Fruit fly (Drosophila melanogaster): Measurements from ENCODE around the gene Cpr64Aa.

The Cpr64Aa gene

dm6 chr3L:4221226-4221770 lies 12.3 kb upstream of the Cpr64Aa start (continued):
- no peak for TF ChIP-seq CG8319 (GFP tag; optimal IDR thresholded peaks at IDR 0.05)
- no peak for TF ChIP-seq dac (GFP tag; optimal IDR thresholded peaks at IDR 0.05)
- no peak for TF ChIP-seq CG31627 (GFP tag; optimal IDR thresholded peaks at IDR 0.05)
- no peak for TF ChIP-seq lz (GFP tag; optimal IDR thresholded peaks at IDR 0.05)
- peak; percentile 3 for TF ChIP-seq CG6808 (GFP tag; optimal IDR thresholded peaks at IDR 0.05)

- TF ChIP-seq Lpt (GFP tag; optimal IDR thresholded peaks at IDR 0.05) (no peak), CG31627 (GFP tag; optimal IDR thresholded peaks at IDR 0.05) (no peak), salr (GFP tag; optimal IDR thresholded peaks at IDR 0.05) (no peak), CG6808 (GFP tag; optimal IDR thresholded peaks at IDR 0.05) (no peak), CG1621 (tag; optimal IDR thresholded peaks at IDR 0.05) (no peak), CG8119 (GFP tag; IDR thresholded peaks at IDR 0.05) (no peak), Sox102F (GFP tag; optimal IDR thresholded peaks at IDR 0.05) (peak; percentile 16), Blimp-1 (GFP tag; optimal IDR thresholded peaks at IDR 0.05) (peak; percentile 41), CG3032 (tag; optimal IDR thresholded peaks at IDR 0.05) (no peak), topi (GFP tag; optimal IDR thresholded peaks at IDR 0.05) (no peak), vri (GFP tag; optimal IDR thresholded peaks at IDR 0.05) (peak; percentile 77), CG3919 (GFP tag; optimal IDR thresholded peaks at IDR 0.05) (no peak), CG34406 (GFP tag; optimal IDR thresholded peaks at IDR 0.05) (no peak), ss (GFP tag; optimal IDR thresholded peaks at IDR 0.05) (no peak), Sox15 (GFP tag; optimal IDR thresholded peaks at IDR 0.05) (no peak), CG16779 (tag; optimal IDR thresholded peaks at IDR 0.05) (no peak), Ets96B (tag; optimal IDR thresholded peaks at IDR 0.05) (no peak), CG9139 (GFP tag; optimal IDR thresholded peaks at IDR 0.05) (no peak), Eip93F (GFP tag; optimal IDR thresholded peaks at IDR 0.05) (no peak), Met (GFP tag; optimal IDR thresholded peaks at IDR 0.05) (no peak), fkh (GFP tag; optimal IDR thresholded peaks at IDR 0.05) (no peak), eg (GFP tag; IDR thresholded peaks at IDR 0.05) (no peak)
Observed at dm6 chr3L:4220679-4221078, 11.7 kb upstream of the Cpr64Aa start.

dm6 chr3L:4219291-4220228 lies 10.6 kb upstream of the Cpr64Aa start:
- TF ChIP-seq Sox102F (GFP tag; optimal IDR thresholded peaks at IDR 0.05): no peak
- no peak for TF ChIP-seq Ets96B (tag; optimal IDR thresholded peaks at IDR 0.05)
- TF ChIP-seq CG6163 (GFP tag; IDR thresholded peaks at IDR 0.05): peak; percentile 62
- TF ChIP-seq dsx (GFP tag; optimal IDR thresholded peaks at IDR 0.05; ENCODE audit: poor library complexity, severe bottlenecking): no peak
- TF ChIP-seq CG34406 (GFP tag; optimal IDR thresholded peaks at IDR 0.05): no peak
- TF ChIP-seq CG10669 (GFP tag; optimal IDR thresholded peaks at IDR 0.05): no peak
- TF ChIP-seq fd59A (GFP tag; optimal IDR thresholded peaks at IDR 0.05): no peak
- peak; percentile 70 for TF ChIP-seq svp (GFP tag)
- no peak for TF ChIP-seq fd85E (GFP tag; optimal IDR thresholded peaks at IDR 0.05)
- TF ChIP-seq topi (GFP tag; optimal IDR thresholded peaks at IDR 0.05): no peak
- TF ChIP-seq CG6276 (GFP tag; optimal IDR thresholded peaks at IDR 0.05): peak; percentile 1
- no peak for TF ChIP-seq Lpt (GFP tag; optimal IDR thresholded peaks at IDR 0.05)
- no peak for TF ChIP-seq pdm3 (GFP tag; optimal IDR thresholded peaks at IDR 0.05)
- no peak for TF ChIP-seq Hr38 (GFP tag; optimal IDR thresholded peaks at IDR 0.05)
- TF ChIP-seq CG31627 (GFP tag; optimal IDR thresholded peaks at IDR 0.05): no peak
- TF ChIP-seq Sox15 (GFP tag; optimal IDR thresholded peaks at IDR 0.05): no peak
- no peak for TF ChIP-seq esn (GFP tag; optimal IDR thresholded peaks at IDR 0.05)
- no peak for TF ChIP-seq Hr4 (GFP tag; optimal IDR thresholded peaks at IDR 0.05)
- TF ChIP-seq Met (GFP tag; optimal IDR thresholded peaks at IDR 0.05): no peak
- no peak for TF ChIP-seq CG6854 (GFP tag; optimal IDR thresholded peaks at IDR 0.05)
- TF ChIP-seq fkh (GFP tag; optimal IDR thresholded peaks at IDR 0.05): peak; percentile 63
- TF ChIP-seq Smox (GFP tag; optimal IDR thresholded peaks at IDR 0.05): no peak
- TF ChIP-seq CG8632 (GFP tag; optimal IDR thresholded peaks at IDR 0.05): no peak
- TF ChIP-seq CG6808 (GFP tag; optimal IDR thresholded peaks at IDR 0.05): no peak
- TF ChIP-seq CG8119 (GFP tag; IDR thresholded peaks at IDR 0.05): no peak
- TF ChIP-seq Blimp-1 (GFP tag; optimal IDR thresholded peaks at IDR 0.05): no peak
- no peak for TF ChIP-seq CG11294 (GFP tag; IDR thresholded peaks at IDR 0.05)
- TF ChIP-seq spab (GFP tag; optimal IDR thresholded peaks at IDR 0.05): no peak
- TF ChIP-seq Eip75B (GFP tag; optimal IDR thresholded peaks at IDR 0.05): no peak
- no peak for TF ChIP-seq CG3919 (GFP tag; optimal IDR thresholded peaks at IDR 0.05)
- peak; percentile 42; the same call in 1 of the 3 replicates for TF ChIP-seq eg (GFP tag; IDR thresholded peaks at IDR 0.05)
- no peak for TF ChIP-seq achi (GFP tag; optimal IDR thresholded peaks at IDR 0.05)
